Worm (Caenorhabditis elegans) whole organism, late embryonic: ENCODE measurements around the gene sre-40.

ENCODE experiments used
- K02D7.2 ChIP-seq: sonication (generic microtip); optimal IDR thresholded peaks from 2 replicates; lab custom pipeline; 2017; ENCODE audit warnings: mild to moderate bottlenecking, missing genetic modification characterization, missing compliant biosample characterization
- K09A11.1 ChIP-seq: sonication (generic microtip); optimal IDR thresholded peaks from 2 replicates; lab custom pipeline; 2017; ENCODE audit warnings: antibody characterized with exemption, mild to moderate bottlenecking, missing genetic modification characterization, missing compliant biosample characterization; ENCODE audit not compliant: insufficient read depth
- T23F11.4 ChIP-seq: fragments of 200-800 bp; sonication (Bioruptor generic); optimal IDR thresholded peaks from 2 replicates; lab custom pipeline; 2018; ENCODE audit warnings: mild to moderate bottlenecking, missing genetic modification characterization, missing compliant biosample characterization
- Y22D7AL.16 ChIP-seq: sonication (generic microtip); optimal IDR thresholded peaks from 2 replicates; lab custom pipeline; 2016; ENCODE audit warnings: missing genetic modification characterization, missing compliant biosample characterization
- ahr-1 ChIP-seq: sonication (generic microtip); optimal IDR thresholded peaks from 2 replicates; lab custom pipeline; 2016; ENCODE audit warnings: missing genetic modification characterization, missing compliant biosample characterization
- ceh-18 ChIP-seq: sonication (generic microtip); optimal IDR thresholded peaks from 2 replicates; lab custom pipeline; 2016; ENCODE audit warnings: missing genetic modification characterization, missing compliant biosample characterization
- ceh-19 ChIP-seq: fragments of 200-800 bp; sonication (Bioruptor generic); optimal IDR thresholded peaks from 2 replicates; lab custom pipeline; 2018; ENCODE audit warnings: mild to moderate bottlenecking, missing genetic modification characterization, missing compliant biosample characterization
- ceh-22 ChIP-seq: sonication (generic microtip); optimal IDR thresholded peaks from 2 replicates; lab custom pipeline; 2017; ENCODE audit warnings: missing biosample characterization, missing genetic modification characterization
- ceh-24 ChIP-seq: sonication (generic microtip); optimal IDR thresholded peaks from 2 replicates; lab custom pipeline; 2016; ENCODE audit warnings: mild to moderate bottlenecking, missing genetic modification characterization, missing compliant biosample characterization
- ceh-30 ChIP-seq: fragments of 150-350 bp; optimal IDR thresholded peaks from 2 replicates; lab custom pipeline; 2014; ENCODE audit warnings: missing biosample characterization, missing genetic modification characterization
- ceh-45 ChIP-seq: fragments of 200-800 bp; sonication (Bioruptor generic); IDR thresholded peaks from 2 replicates; pipeline ENCODE4 v1.3.6; 2022; ENCODE audit warnings: missing genetic modification reagents, missing genetic modification characterization, missing compliant biosample characterization
- ceh-48 ChIP-seq: sonication (generic microtip); optimal IDR thresholded peaks from 2 replicates; lab custom pipeline; 2016; ENCODE audit warnings: missing genetic modification characterization, inconsistent platforms, missing compliant biosample characterization
- ceh-6 ChIP-seq: fragments of 200-800 bp; sonication (Bioruptor generic); optimal IDR thresholded peaks from 2 replicates; lab custom pipeline; 2018; ENCODE audit warnings: mild to moderate bottlenecking, missing genetic modification characterization, missing compliant biosample characterization
- ceh-9 ChIP-seq: sonication (generic microtip); optimal IDR thresholded peaks from 2 replicates; lab custom pipeline; 2016; ENCODE audit warnings: mild to moderate bottlenecking, missing genetic modification characterization, inconsistent platforms, missing compliant biosample characterization
- che-1 ChIP-seq: sonication (generic microtip); optimal IDR thresholded peaks from 2 replicates; lab custom pipeline; 2016; ENCODE audit warnings: mild to moderate bottlenecking, missing genetic modification characterization, missing compliant biosample characterization
- dmd-4 ChIP-seq: sonication (generic microtip); optimal IDR thresholded peaks from 2 replicates; lab custom pipeline; 2016; ENCODE audit warnings: borderline replicate concordance, missing genetic modification characterization, missing compliant biosample characterization
- ets-4 ChIP-seq: sonication (generic microtip); optimal IDR thresholded peaks from 2 replicates; lab custom pipeline; 2016; ENCODE audit warnings: missing genetic modification characterization, missing compliant biosample characterization
- eyg-1 ChIP-seq: sonication (generic microtip); optimal IDR thresholded peaks from 2 replicates; lab custom pipeline; 2016; ENCODE audit warnings: missing genotype, missing genetic modification characterization, missing compliant biosample characterization
- fkh-6 ChIP-seq: sonication (generic microtip); optimal IDR thresholded peaks from 2 replicates; lab custom pipeline; 2016; ENCODE audit warnings: missing genetic modification characterization, missing compliant biosample characterization
- gmeb-2 ChIP-seq: sonication (generic microtip); optimal IDR thresholded peaks from 2 replicates; lab custom pipeline; 2016; ENCODE audit warnings: missing genetic modification characterization, inconsistent platforms, missing compliant biosample characterization
- hlh-6 ChIP-seq: sonication (generic microtip); optimal IDR thresholded peaks from 2 replicates; lab custom pipeline; 2016; ENCODE audit warnings: missing genotype, missing genetic modification characterization, missing compliant biosample characterization
- hlh-8 ChIP-seq: sonication (generic microtip); optimal IDR thresholded peaks from 2 replicates; lab custom pipeline; 2016; ENCODE audit warnings: missing genotype, missing genetic modification characterization, missing compliant biosample characterization
- lim-6 ChIP-seq: sonication (generic microtip); optimal IDR thresholded peaks from 2 replicates; lab custom pipeline; 2016; ENCODE audit warnings: missing genetic modification characterization, missing compliant biosample characterization
- madf-2 ChIP-seq: sonication (generic microtip); optimal IDR thresholded peaks from 2 replicates; lab custom pipeline; 2017; ENCODE audit warnings: missing genetic modification characterization, missing compliant biosample characterization
- nfya-1 ChIP-seq: sonication (generic microtip); optimal IDR thresholded peaks from 2 replicates; lab custom pipeline; 2017; ENCODE audit warnings: missing genetic modification characterization, mild to moderate bottlenecking, missing compliant biosample characterization, antibody characterized with exemption, moderate library complexity
- npax-4 ChIP-seq: sonication (generic microtip); optimal IDR thresholded peaks from 2 replicates; lab custom pipeline; 2016; ENCODE audit warnings: missing genetic modification characterization, missing compliant biosample characterization
- odd-2 ChIP-seq: sonication (generic microtip); optimal IDR thresholded peaks from 2 replicates; lab custom pipeline; 2017; ENCODE audit warnings: antibody characterized with exemption, mild to moderate bottlenecking, missing genetic modification characterization, missing compliant biosample characterization
- pag-3 ChIP-seq: sonication (generic microtip); optimal IDR thresholded peaks from 2 replicates; lab custom pipeline; 2016; ENCODE audit warnings: missing compliant biosample characterization, missing genetic modification characterization, borderline replicate concordance
- pat-9 ChIP-seq: fragments of 200-800 bp; sonication (Bioruptor generic); optimal IDR thresholded peaks from 2 replicates; lab custom pipeline; 2018; ENCODE audit warnings: mild to moderate bottlenecking, missing genetic modification characterization, moderate library complexity, missing compliant biosample characterization
- pha-2 ChIP-seq: sonication (generic microtip); optimal IDR thresholded peaks from 2 replicates; lab custom pipeline; 2017; ENCODE audit warnings: mild to moderate bottlenecking, missing genetic modification characterization, missing compliant biosample characterization
- rnt-1 ChIP-seq: sonication (generic microtip); optimal IDR thresholded peaks from 2 replicates; lab custom pipeline; 2016; ENCODE audit warnings: missing genetic modification characterization, missing compliant biosample characterization
- sdc-2 ChIP-seq: sonication (generic microtip); optimal IDR thresholded peaks from 2 replicates; lab custom pipeline; 2016; ENCODE audit warnings: missing genotype, missing genetic modification characterization, missing compliant biosample characterization
- tbx-2 ChIP-seq: sonication (generic microtip); optimal IDR thresholded peaks from 2 replicates; lab custom pipeline; 2016; ENCODE audit warnings: missing genetic modification characterization, missing compliant biosample characterization
- unc-55 ChIP-seq: sonication (generic microtip); optimal IDR thresholded peaks from 2 replicates; lab custom pipeline; 2017; ENCODE audit warnings: missing biosample characterization, missing genetic modification reagents, missing genetic modification characterization
- zip-5 ChIP-seq: sonication (generic microtip); optimal IDR thresholded peaks from 2 replicates; lab custom pipeline; 2016; ENCODE audit warnings: missing genetic modification characterization, missing compliant biosample characterization
- ztf-16 ChIP-seq: sonication (generic microtip); optimal IDR thresholded peaks from 2 replicates; lab custom pipeline; 2017; ENCODE audit warnings: missing genetic modification characterization, missing compliant biosample characterization

sre-40 gene

DNA sequence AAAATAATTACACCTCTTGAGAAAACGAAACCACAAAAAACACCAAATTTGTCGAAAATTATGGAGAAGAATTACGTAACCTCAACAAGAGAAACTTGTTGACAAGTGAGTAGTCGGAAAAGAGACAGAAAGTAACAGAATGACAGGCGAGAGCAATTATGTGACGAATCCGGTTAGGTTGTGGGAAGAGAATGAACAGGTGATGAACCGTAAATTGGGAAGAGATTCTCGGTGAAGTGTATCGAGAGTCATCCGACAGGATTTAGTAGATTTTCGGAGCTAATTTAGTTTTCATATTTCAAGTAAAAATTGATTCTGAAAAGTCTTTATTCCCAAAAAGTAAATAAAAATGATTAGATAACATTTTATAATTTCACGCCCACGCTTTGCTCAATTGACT is 2.2 kb downstream of the sre-40 start, which contains the start of gene T05A7.7:
Gene T05A7.7 (minus strand): TSS at position 101 of the 400 bp plus-strand sequence.
- TF ChIP-seq che-1 (tag; lab: Kevin White, UChicago) (no peak), Y22D7AL.16 (tag; lab: Kevin White, UChicago) (no peak), ceh-19 (no peak), madf-2 (tag; lab: Kevin White, UChicago) (no peak), ceh-9 (no peak), ztf-16 (tag; lab: Kevin White, UChicago) (no peak), hlh-8 (tag; lab: Kevin White, UChicago) (no peak), fkh-6 (tag; lab: Kevin White, UChicago) (no peak), ceh-6 (GFP tag; lab: Kevin White, UChicago) (no peak), ceh-22 (tag; lab: Kevin White, UChicago) (no peak), nfya-1 (tag; lab: Kevin White, UChicago) (no peak), lim-6 (no peak), dmd-4 (tag; lab: Kevin White, UChicago) (no peak), ceh-24 (no peak), pha-2 (tag; lab: Kevin White, UChicago) (no peak), T23F11.4 (GFP tag; lab: Kevin White, UChicago) (no peak), unc-55 (GFP tag; lab: Kevin White, UChicago) (no peak)

DNA sequence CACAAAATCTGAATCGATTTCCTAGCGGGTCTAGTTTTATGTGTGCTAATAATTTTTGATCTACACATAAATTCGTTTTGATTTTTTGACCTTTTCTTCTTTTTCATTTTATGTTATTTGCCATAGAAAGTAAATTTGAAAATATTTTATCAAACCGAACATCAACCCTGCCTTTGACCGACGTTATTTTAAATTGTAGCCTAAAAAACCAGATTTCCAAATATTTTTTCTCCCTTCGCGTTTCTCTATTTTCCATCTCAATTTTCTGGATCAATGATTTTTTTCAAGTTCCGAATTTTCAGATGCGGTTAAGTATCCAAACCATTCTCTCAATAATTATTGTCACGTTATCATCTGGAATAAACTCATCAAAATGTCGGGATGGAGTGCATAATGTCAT is 5.7 kb downstream of the sre-40 start, which contains the start of gene T05A7.1:
Gene T05A7.1 (plus strand): TSS at position 301 of the 400 bp plus-strand sequence.
- TF ChIP-seq pat-9 (tag; lab: Kevin White, UChicago) (no peak), pag-3 (tag; lab: Kevin White, UChicago) (no peak), tbx-2 (no peak), npax-4 (tag; lab: Kevin White, UChicago) (no peak), K02D7.2 (tag; lab: Kevin White, UChicago) (no peak), hlh-6 (no peak), ceh-18 (tag; lab: Kevin White, UChicago) (no peak), ceh-45 (no peak), ceh-22 (tag; lab: Kevin White, UChicago) (no peak), ahr-1 (tag; lab: Kevin White, UChicago) (no peak), ceh-30 (no peak), odd-2 (no peak), gmeb-2 (no peak), pha-2 (tag; lab: Kevin White, UChicago) (no peak), eyg-1 (tag; lab: Kevin White, UChicago) (no peak)

DNA sequence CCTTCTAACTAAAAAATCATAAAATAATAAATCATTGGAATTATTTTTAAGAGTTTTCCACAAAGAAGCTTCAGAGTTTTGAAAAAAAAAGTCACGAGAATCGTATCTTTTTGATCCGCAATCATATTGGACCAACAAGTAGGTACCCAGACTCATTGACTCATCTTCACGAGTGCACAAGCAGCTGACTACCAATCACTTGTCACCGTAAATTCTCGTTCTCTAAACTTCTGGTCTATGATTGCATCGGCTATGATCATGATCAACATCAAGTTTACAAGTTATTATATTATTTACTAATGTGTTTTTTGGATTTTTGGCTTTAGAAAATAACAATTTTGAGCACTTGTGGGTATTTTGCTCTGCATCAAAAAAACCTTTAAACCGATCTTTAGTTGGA is 7.4 kb downstream of the sre-40 start:
- TF ChIP-seq npax-4 (tag; lab: Kevin White, UChicago) = no peak
- peak; percentile 67 for TF ChIP-seq unc-55 (GFP tag; lab: Kevin White, UChicago)

DNA sequence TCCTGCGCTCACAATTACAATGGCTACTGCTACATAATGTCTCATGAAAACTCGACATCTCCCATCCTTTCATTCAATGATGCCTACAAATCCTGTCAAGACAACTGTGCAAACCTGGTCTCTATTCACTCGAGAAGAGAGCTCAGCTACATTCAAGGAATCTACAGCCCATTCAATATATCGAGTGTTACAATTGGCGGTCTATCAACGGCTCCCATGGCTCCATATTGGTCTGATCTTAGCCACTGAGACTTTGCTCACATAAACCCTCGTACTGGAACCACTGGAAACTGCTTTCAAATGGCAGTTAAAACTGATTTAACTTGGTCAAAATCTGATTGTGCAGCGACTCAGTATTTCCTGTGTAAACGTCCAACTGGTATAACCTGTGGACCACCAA is 8.1 kb downstream of the sre-40 start, which contains the start of gene T05A7.3:
Gene T05A7.3 (plus strand): TSS at position 301 of the 400 bp plus-strand sequence.
- TF ChIP-seq nfya-1 (tag; lab: Kevin White, UChicago) (no peak), ets-4 (no peak), zip-5 (no peak), che-1 (tag; lab: Kevin White, UChicago) (no peak), hlh-6 (no peak), sdc-2 (tag; lab: Kevin White, UChicago) (no peak), rnt-1 (tag; lab: Kevin White, UChicago) (no peak), K09A11.1 (tag; lab: Kevin White, UChicago) (no peak), unc-55 (GFP tag; lab: Kevin White, UChicago) (no peak), ceh-45 (no peak), hlh-8 (tag; lab: Kevin White, UChicago) (no peak), ceh-48 (tag; lab: Kevin White, UChicago) (no peak)
- TF ChIP-seq, all 69 proteins: peak for 0
